Worm (Caenorhabditis elegans) whole organism, young adult: ENCODE results near the gene nhr-19.

Source experiments
- D2030.7 ChIP-seq: fragments of 200-800 bp; sonication (Bioruptor generic); IDR thresholded peaks from 2 replicates; pipeline ENCODE4 v1.3.6; 2022; ENCODE audit warnings: missing genetic modification reagents, missing genetic modification characterization, missing compliant biosample characterization
- F10E7.11 ChIP-seq: sonication (generic microtip); optimal IDR thresholded peaks from 2 replicates; lab custom pipeline; 2017; ENCODE audit warnings: mild to moderate bottlenecking, missing genetic modification characterization, moderate library complexity, missing compliant biosample characterization
- F33H1.4 ChIP-seq: fragments of 200-800 bp; sonication (Bioruptor generic); IDR thresholded peaks from 2 replicates; pipeline ENCODE4 v1.3.6; 2022; ENCODE audit warnings: missing genetic modification reagents, missing genetic modification characterization, missing compliant biosample characterization
- F39B2.1 ChIP-seq: fragments of 200-800 bp; sonication (Bioruptor generic); IDR thresholded peaks from 2 replicates; pipeline ENCODE4 v1.3.6; 2022; ENCODE audit warnings: missing genetic modification reagents, missing genetic modification characterization, missing compliant biosample characterization
- F49E8.2 ChIP-seq: sonication (generic microtip); optimal IDR thresholded peaks from 3 replicates; lab custom pipeline; 2017; ENCODE audit warnings: missing genetic modification characterization, mild to moderate bottlenecking, missing compliant biosample characterization, antibody characterized with exemption, moderate library complexity; ENCODE audit not compliant: insufficient read depth
- F55B11.4 ChIP-seq: sonication (generic microtip); optimal IDR thresholded peaks from 2 replicates; lab custom pipeline; 2016; ENCODE audit warnings: missing compliant biosample characterization, missing genetic modification characterization, borderline replicate concordance; ENCODE audit not compliant: insufficient read depth
- K12H6.12 ChIP-seq: fragments of 200-800 bp; sonication (Bioruptor generic); optimal IDR thresholded peaks from 2 replicates; lab custom pipeline; 2018; ENCODE audit warnings: mild to moderate bottlenecking, missing genetic modification characterization, missing compliant biosample characterization
- T07F8.4 ChIP-seq: sonication (generic microtip); optimal IDR thresholded peaks from 2 replicates; lab custom pipeline; 2016; ENCODE audit warnings: mild to moderate bottlenecking, missing genetic modification characterization, moderate library complexity, missing compliant biosample characterization
- Y53G8AR.9 ChIP-seq: fragments of 200-800 bp; sonication (Bioruptor generic); conservative IDR thresholded peaks from 2 replicates; pipeline ENCODE4 v1.3.6; 2022; ENCODE audit warnings: missing genetic modification reagents, missing genetic modification characterization, missing compliant biosample characterization
- Y67H2A.10 ChIP-seq: fragments of 200-800 bp; sonication (Bioruptor generic); conservative IDR thresholded peaks from 2 replicates; pipeline ENCODE4 v1.3.6; 2022; ENCODE audit warnings: missing genetic modification reagents, missing genetic modification characterization, missing compliant biosample characterization
- Y79H2A.3 ChIP-seq: fragments of 200-800 bp; sonication (Bioruptor generic); conservative IDR thresholded peaks from 2 replicates; pipeline ENCODE4 v1.3.6; 2022; ENCODE audit warnings: missing genetic modification reagents, missing genetic modification characterization, missing compliant biosample characterization
- athp-1 ChIP-seq: sonication (generic microtip); optimal IDR thresholded peaks from 2 replicates; lab custom pipeline; 2017; ENCODE audit warnings: mild to moderate bottlenecking, missing genetic modification characterization, missing compliant biosample characterization
- attf-5 ChIP-seq: fragments of 200-800 bp; sonication (Bioruptor generic); optimal IDR thresholded peaks from 2 replicates; lab custom pipeline; 2018; ENCODE audit warnings: mild to moderate bottlenecking, missing genetic modification characterization, missing compliant biosample characterization
- attf-6 ChIP-seq: fragments of 200-800 bp; sonication (Bioruptor generic); IDR thresholded peaks from 2 replicates; pipeline ENCODE4 v1.3.6; 2022; ENCODE audit warnings: missing genetic modification reagents, missing genetic modification characterization, missing compliant biosample characterization
- bed-1 ChIP-seq: fragments of 200-800 bp; sonication (Bioruptor generic); IDR thresholded peaks from 2 replicates; pipeline ENCODE4 v1.3.6; 2022; ENCODE audit warnings: missing genetic modification reagents, missing genetic modification characterization, missing compliant biosample characterization
- ceh-100 ChIP-seq: fragments of 200-800 bp; sonication (Bioruptor generic); IDR thresholded peaks from 2 replicates; pipeline ENCODE4 v1.3.6; 2022; ENCODE audit warnings: missing genetic modification reagents, missing genetic modification characterization, missing compliant biosample characterization
- ceh-27 ChIP-seq: fragments of 200-800 bp; sonication (Bioruptor generic); optimal IDR thresholded peaks from 2 replicates; lab custom pipeline; 2018; ENCODE audit warnings: mild to moderate bottlenecking, missing genetic modification characterization, moderate library complexity, missing compliant biosample characterization
- ceh-40 ChIP-seq: fragments of 200-800 bp; sonication (Bioruptor generic); IDR thresholded peaks from 2 replicates; pipeline ENCODE4 v1.3.6; 2022; ENCODE audit warnings: missing genetic modification characterization, missing compliant biosample characterization
- ceh-58 ChIP-seq: fragments of 200-800 bp; sonication (Bioruptor generic); IDR thresholded peaks from 2 replicates; pipeline ENCODE4 v1.3.6; 2022; ENCODE audit warnings: missing genetic modification characterization, missing compliant biosample characterization
- dox-1 ChIP-seq: fragments of 200-800 bp; sonication (Bioruptor generic); IDR thresholded peaks from 2 replicates; pipeline ENCODE4 v1.3.6; 2022; ENCODE audit warnings: missing genetic modification reagents, missing genetic modification characterization, missing compliant biosample characterization
- efl-1 ChIP-seq: fragments of 150-350 bp; optimal IDR thresholded peaks from 2 replicates; lab custom pipeline; 2014; ENCODE audit warnings: missing biosample characterization, missing genetic modification reagents, missing genetic modification characterization
- hlh-26 ChIP-seq: fragments of 200-800 bp; sonication (Bioruptor generic); conservative IDR thresholded peaks from 2 replicates; pipeline ENCODE4 v1.3.6; 2022; ENCODE audit warnings: missing genetic modification reagents, missing genetic modification characterization, missing compliant biosample characterization
- hrde-1 ChIP-seq: sonication (generic microtip); optimal IDR thresholded peaks from 2 replicates; lab custom pipeline; 2016; ENCODE audit warnings: missing genetic modification characterization, mild to moderate bottlenecking, missing compliant biosample characterization, moderate library complexity, missing genotype, missing genetic modification reagents, borderline replicate concordance
- lag-1 ChIP-seq: fragments of 200-800 bp; sonication (Bioruptor generic); IDR thresholded peaks from 2 replicates; pipeline ENCODE4 v1.3.6; 2022; ENCODE audit warnings: missing genetic modification reagents, missing genetic modification characterization, missing compliant biosample characterization
- let-607 ChIP-seq, 2 experiments: fragments of 200-800 bp in 1 of 2; sonication (Bioruptor generic) in 1 of 2; sonication (generic microtip) in 1 of 2; optimal IDR thresholded peaks; 2 replicates each; lab custom pipeline; 2016 to 2018; ENCODE audit warnings: mild to moderate bottlenecking in 2 of 2, missing compliant biosample characterization in 2 of 2, missing genetic modification characterization in 2 of 2, moderate library complexity in 2 of 2, missing genotype in 1 of 2
- lin-26 ChIP-seq: fragments of 200-800 bp; sonication (Bioruptor generic); IDR thresholded peaks from 2 replicates; pipeline ENCODE4 v1.3.6; 2022; ENCODE audit warnings: missing genetic modification reagents, missing genetic modification characterization, missing compliant biosample characterization
- lin-40 ChIP-seq: sonication (generic microtip); optimal IDR thresholded peaks from 2 replicates; lab custom pipeline; 2016; ENCODE audit warnings: missing genetic modification characterization, mild to moderate bottlenecking, missing compliant biosample characterization, missing genotype, missing genetic modification reagents
- madf-8 ChIP-seq: fragments of 200-800 bp; sonication (Bioruptor generic); conservative IDR thresholded peaks from 2 replicates; pipeline ENCODE4 v1.3.6; 2022; ENCODE audit warnings: missing genetic modification reagents, missing genetic modification characterization, missing compliant biosample characterization
- mel-28 ChIP-seq: sonication (generic microtip); optimal IDR thresholded peaks from 2 replicates; lab custom pipeline; 2016; ENCODE audit warnings: borderline replicate concordance, mild to moderate bottlenecking, missing genetic modification characterization, missing compliant biosample characterization
- mes-4 ChIP-seq: sonication (generic microtip); optimal IDR thresholded peaks from 2 replicates; lab custom pipeline; 2016; ENCODE audit warnings: missing genotype, missing genetic modification characterization, missing compliant biosample characterization
- nfya-2 ChIP-seq: fragments of 200-800 bp; sonication (Bioruptor generic); IDR thresholded peaks from 2 replicates; pipeline ENCODE4 v1.3.6; 2022; ENCODE audit warnings: missing genetic modification reagents, missing genetic modification characterization, missing compliant biosample characterization
- nhr-80 ChIP-seq: sonication (generic microtip); optimal IDR thresholded peaks from 2 replicates; lab custom pipeline; 2016; ENCODE audit warnings: missing genetic modification characterization, missing compliant biosample characterization
- nhr-90 ChIP-seq: sonication (generic microtip); optimal IDR thresholded peaks from 2 replicates; lab custom pipeline; 2016; ENCODE audit warnings: missing genotype, mild to moderate bottlenecking, missing genetic modification characterization, missing compliant biosample characterization
- pbrm-1 ChIP-seq: fragments of 200-800 bp; sonication (Bioruptor generic); IDR thresholded peaks from 2 replicates; pipeline ENCODE4 v1.3.6; 2022; ENCODE audit warnings: missing genetic modification reagents, missing genetic modification characterization, missing compliant biosample characterization
- pha-4 ChIP-seq: fragments of 150-350 bp; sonication (generic microtip); optimal IDR thresholded peaks from 2 replicates; lab custom pipeline; 2014; ENCODE audit warnings: missing biosample characterization, missing genetic modification reagents, missing genetic modification characterization
- repo-1 ChIP-seq: sonication (generic microtip); optimal IDR thresholded peaks from 2 replicates; lab custom pipeline; 2017; ENCODE audit warnings: mild to moderate bottlenecking, missing genetic modification characterization, missing compliant biosample characterization
- snpc-1.3 ChIP-seq: sonication (generic microtip); optimal IDR thresholded peaks from 2 replicates; lab custom pipeline; 2017; ENCODE audit warnings: missing genetic modification characterization, mild to moderate bottlenecking, missing compliant biosample characterization, antibody characterized with exemption, moderate library complexity, missing genotype, missing genetic modification reagents; ENCODE audit not compliant: insufficient read depth
- snpc-3.4 ChIP-seq: sonication (generic microtip); optimal IDR thresholded peaks from 2 replicates; lab custom pipeline; 2017; ENCODE audit warnings: missing genetic modification characterization, mild to moderate bottlenecking, missing compliant biosample characterization, antibody characterized with exemption, moderate library complexity, missing genotype, missing genetic modification reagents
- sptf-2 ChIP-seq: fragments of 200-800 bp; sonication (Bioruptor generic); optimal IDR thresholded peaks from 2 replicates; lab custom pipeline; 2018; ENCODE audit warnings: mild to moderate bottlenecking, missing genetic modification characterization, missing compliant biosample characterization
- tbp1 ChIP-seq: fragments of 200-800 bp; sonication (Bioruptor generic); optimal IDR thresholded peaks from 2 replicates; lab custom pipeline; 2018; ENCODE audit warnings: mild to moderate bottlenecking, missing genetic modification characterization, missing compliant biosample characterization
- tbx-9 ChIP-seq: sonication (generic microtip); optimal IDR thresholded peaks from 2 replicates; lab custom pipeline; 2016; ENCODE audit warnings: borderline replicate concordance, missing genetic modification characterization, inconsistent platforms, missing compliant biosample characterization
- zim-3 ChIP-seq: sonication (generic microtip); optimal IDR thresholded peaks from 2 replicates; lab custom pipeline; 2017; ENCODE audit warnings: mild to moderate bottlenecking, missing genetic modification characterization, moderate library complexity, missing compliant biosample characterization
- ztf-25 ChIP-seq: fragments of 200-800 bp; sonication (Bioruptor generic); IDR thresholded peaks from 2 replicates; pipeline ENCODE4 v1.3.6; 2022; ENCODE audit warnings: missing genetic modification reagents, missing genetic modification characterization, missing compliant biosample characterization
- ztf-3 ChIP-seq: fragments of 200-800 bp; sonication (Bioruptor generic); optimal IDR thresholded peaks from 2 replicates; lab custom pipeline; 2018; ENCODE audit warnings: mild to moderate bottlenecking, missing genetic modification characterization, missing compliant biosample characterization

The nhr-19 gene

ce11 chrII:9556582-9556981 is 48.7 kb downstream of the nhr-19 start:
- TF ChIP-seq snpc-3.4 (tag; lab: Kevin White, UChicago) (no peak), nhr-80 (tag; lab: Kevin White, UChicago) (no peak), D2030.7 (GFP tag; lab: Robert Waterston, UW) (no peak), lin-26 (GFP tag; lab: Robert Waterston, UW) (no peak), repo-1 (tag; lab: Kevin White, UChicago) (no peak), dox-1 (GFP tag; lab: Robert Waterston, UW) (no peak), tbp1 (GFP tag; lab: Kevin White, UChicago) (no peak), ceh-100 (GFP tag; lab: Robert Waterston, UW) (no peak), let-607 (tag; optimal IDR thresholded peaks at IDR 0.05; lab: Kevin White, UChicago) (no peak), ztf-25 (no peak), sptf-2 (no peak), K12H6.12 (tag; lab: Kevin White, UChicago) (no peak), tbx-9 (no peak), pha-4 (tag; lab: Kevin White, UChicago) (no peak), lag-1 (no peak)

ce11 chrII:9554925-9555553 is 50.3 kb downstream of the nhr-19 start, which contains the start of gene F35H8.2:
TSS of gene F35H8.2 (plus strand) at chrII:9555503.
- TF ChIP-seq mes-4 (no peak), ceh-58 (no peak), nhr-80 (tag; lab: Kevin White, UChicago) (no peak), athp-1 (tag; lab: Kevin White, UChicago) (no peak), F55B11.4 (no peak), lin-40 (tag; lab: Kevin White, UChicago) (no peak), tbx-9 (no peak), attf-5 (GFP tag; lab: Kevin White, UChicago) (no peak), hlh-26 (GFP tag; lab: Robert Waterston, UW) (no peak), efl-1 (no peak), attf-6 (no peak)

- TF ChIP-seq Y53G8AR.9 (no peak), T07F8.4 (no peak), athp-1 (tag; lab: Kevin White, UChicago) (no peak), F10E7.11 (tag; lab: Kevin White, UChicago) (no peak), mes-4 (no peak), madf-8 (GFP tag; lab: Robert Waterston, UW) (no peak), Y67H2A.10 (GFP tag; lab: Robert Waterston, UW) (no peak)
Observed at ce11 chrII:9553179-9553578, 52.1 kb downstream of the nhr-19 start, which contains the start of gene F35H8.1. TSS of gene F35H8.1 (minus strand) at chrII:9553279.

ce11 chrII:9551536-9551935 is 53.8 kb downstream of the nhr-19 start, which contains the start of gene F35H8.12:
TSS of gene F35H8.12 (plus strand) at chrII:9551836.
- no peak for TF ChIP-seq snpc-1.3 (tag; lab: Kevin White, UChicago)
- no peak for TF ChIP-seq mel-28 (tag; lab: Kevin White, UChicago)
- TF ChIP-seq hrde-1 = no peak
- no peak for TF ChIP-seq nfya-2
- no peak for TF ChIP-seq F49E8.2 (tag; lab: Kevin White, UChicago)
- TF ChIP-seq pbrm-1 = no peak
- no peak for TF ChIP-seq bed-1
- no peak for TF ChIP-seq F10E7.11 (tag; lab: Kevin White, UChicago)
- no peak for TF ChIP-seq ceh-40
- no peak for TF ChIP-seq F33H1.4 (GFP tag; lab: Robert Waterston, UW)
- no peak for TF ChIP-seq hlh-26 (GFP tag; lab: Robert Waterston, UW)
- no peak for TF ChIP-seq ztf-3 (GFP tag; lab: Kevin White, UChicago)
- TF ChIP-seq nhr-90 = no peak
- TF ChIP-seq F39B2.1 (GFP tag; lab: Robert Waterston, UW) = no peak
- TF ChIP-seq Y79H2A.3 (GFP tag; lab: Robert Waterston, UW) = no peak
- no peak for TF ChIP-seq zim-3 (tag; lab: Kevin White, UChicago)
- no peak for TF ChIP-seq tbp1 (GFP tag; lab: Kevin White, UChicago)
- TF ChIP-seq ceh-27 (GFP tag; lab: Kevin White, UChicago) = no peak
